Fruit fly (Drosophila melanogaster) whole organism, adult: Measurements from ENCODE around the gene CG34247.

Experiments
- CG12768 ChIP-seq: fragments of 200-800 bp; sonication (Bioruptor generic); optimal IDR thresholded peaks from 2 replicates; lab custom pipeline; 2017; ENCODE audit warnings: missing biosample characterization, missing genetic modification characterization, mild to moderate bottlenecking, moderate library complexity, missing genetic modification reagents
- CG14711 ChIP-seq: fragments of 200-800 bp; sonication (Bioruptor generic); optimal IDR thresholded peaks from 2 replicates; lab custom pipeline; 2018; ENCODE audit warnings: missing biosample characterization, mild to moderate bottlenecking, missing genetic modification characterization, moderate library complexity
- CG1620 ChIP-seq: fragments of 200-800 bp; sonication (Bioruptor generic); optimal IDR thresholded peaks from 2 replicates; lab custom pipeline; 2016; ENCODE audit warnings: missing biosample characterization, missing genetic modification characterization
- CG33017 ChIP-seq: fragments of 200-800 bp; sonication (Bioruptor generic); optimal IDR thresholded peaks from 2 replicates; lab custom pipeline; 2018; ENCODE audit warnings: missing biosample characterization, mild to moderate bottlenecking, missing genetic modification characterization, moderate library complexity
- CG5204 ChIP-seq: fragments of 200-800 bp; sonication (Bioruptor generic); optimal IDR thresholded peaks from 2 replicates; lab custom pipeline; 2016; ENCODE audit warnings: missing biosample characterization, missing genetic modification characterization
- CG7101 ChIP-seq: fragments of 200-800 bp; sonication (Bioruptor generic); optimal IDR thresholded peaks from 2 replicates; lab custom pipeline; 2018; ENCODE audit warnings: missing biosample characterization, mild to moderate bottlenecking, missing genetic modification characterization, moderate library complexity
- Crg-1 ChIP-seq: fragments of 200-800 bp; sonication (Bioruptor generic); optimal IDR thresholded peaks from 2 replicates; lab custom pipeline; 2016; ENCODE audit warnings: missing biosample characterization, missing genetic modification characterization
- bab1 ChIP-seq: fragments of 200-800 bp; sonication (Bioruptor generic); optimal IDR thresholded peaks from 3 replicates; lab custom pipeline; 2019; ENCODE audit warnings: missing biosample characterization, mild to moderate bottlenecking, missing genetic modification characterization, moderate library complexity
- kay ChIP-seq: fragments of 200-800 bp; sonication (Bioruptor generic); peaks from one replicate; lab custom pipeline; 2016; ENCODE audit warnings: missing biosample characterization, missing genetic modification characterization, borderline replicate concordance
- ovo ChIP-seq: fragments of 200-800 bp; sonication (Bioruptor generic); optimal IDR thresholded peaks from 2 replicates; lab custom pipeline; 2016; ENCODE audit warnings: missing biosample characterization, missing genetic modification characterization
- tj ChIP-seq: fragments of 200-800 bp; sonication (Bioruptor generic); optimal IDR thresholded peaks from 3 replicates; lab custom pipeline; 2017; ENCODE audit warnings: missing biosample characterization, mild to moderate bottlenecking, missing genetic modification characterization, moderate library complexity
- toe ChIP-seq: fragments of 200-800 bp; sonication (Bioruptor generic); optimal IDR thresholded peaks from 2 replicates; lab custom pipeline; 2016; ENCODE audit warnings: missing biosample characterization, missing genetic modification characterization

dm6 chr3L:16279987-16280454, 18.6 kb upstream of the CG34247 start, which contains the start of gene CG13064:
- TF ChIP-seq CG33017 (tag; lab: Kevin White, UChicago) (no peak), CG7101 (no peak), ovo (no peak), kay (GFP tag; lab: Kevin White, UChicago) (no peak), tj (no peak), toe (no peak), CG12768 (GFP tag; lab: Kevin White, UChicago) (no peak), bab1 (GFP tag; lab: Kevin White, UChicago) (no peak), CG5204 (GFP tag; lab: Kevin White, UChicago) (no peak), Crg-1 (GFP tag; lab: Kevin White, UChicago) (no peak), CG14711 (tag; lab: Kevin White, UChicago) (no peak), CG1620 (GFP tag; lab: Kevin White, UChicago) (no peak)
